Worm (Caenorhabditis elegans) whole organism, late embryonic: ENCODE measurements around the gene dpy-11.

Source experiments
- ceh-14 ChIP-seq: sonication (generic microtip); optimal IDR thresholded peaks from 2 replicates; lab custom pipeline; 2016; ENCODE audit warnings: missing genotype, missing genetic modification characterization, missing compliant biosample characterization
- hlh-8 ChIP-seq: sonication (generic microtip); optimal IDR thresholded peaks from 2 replicates; lab custom pipeline; 2016; ENCODE audit warnings: missing genotype, missing genetic modification characterization, missing compliant biosample characterization
- nhr-232 ChIP-seq: sonication (generic microtip); optimal IDR thresholded peaks from 2 replicates; lab custom pipeline; 2016; ENCODE audit warnings: missing genetic modification characterization, missing compliant biosample characterization
- pha-4 ChIP-seq: fragments of 150-350 bp; optimal IDR thresholded peaks from 2 replicates; lab custom pipeline; 2018; ENCODE audit warnings: missing biosample characterization, missing genetic modification reagents, missing genetic modification characterization
- ref-2 ChIP-seq: sonication (generic microtip); optimal IDR thresholded peaks from 2 replicates; lab custom pipeline; 2016; ENCODE audit warnings: missing genetic modification characterization, missing compliant biosample characterization

DNA sequence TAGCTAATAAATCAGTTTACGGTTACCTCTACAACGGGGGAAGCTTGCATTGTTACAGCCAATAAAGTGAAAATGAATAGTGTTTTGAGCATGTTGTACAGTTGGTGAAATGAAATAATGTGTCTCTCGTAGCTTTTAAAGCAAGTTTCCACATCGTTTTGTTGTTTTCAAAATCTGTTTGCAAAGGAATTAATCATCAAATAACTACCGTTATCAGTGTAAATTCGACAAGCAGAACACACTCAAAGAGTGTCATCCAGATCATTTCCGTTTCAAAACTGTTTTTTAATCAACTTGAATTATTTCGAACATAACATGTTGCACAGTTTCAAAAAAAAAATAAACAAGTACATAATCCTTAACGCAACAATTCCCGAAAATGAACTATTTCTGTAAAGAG, 42.0 kb upstream of the dpy-11 start, which contains the start of gene spp-27:
- no peak for TF ChIP-seq nhr-232
- TF ChIP-seq hlh-8 (tag; lab: Kevin White, UChicago) = no peak
- TF ChIP-seq ref-2 (tag; lab: Kevin White, UChicago) = no peak
- no peak for TF ChIP-seq ceh-14
- TF ChIP-seq pha-4 (tag; lab: Kevin White, UChicago) = no peak
